Worm (Caenorhabditis elegans) whole organism, young adult: ENCODE results near the gene F35H12.1.

ENCODE experiments used
- B0035.1 ChIP-seq: sonication (generic microtip); optimal IDR thresholded peaks from 2 replicates; lab custom pipeline; 2016; ENCODE audit warnings: missing genetic modification characterization, mild to moderate bottlenecking, missing compliant biosample characterization, missing genotype, missing genetic modification reagents
- C06A6.2 ChIP-seq: fragments of 200-800 bp; sonication (Bioruptor generic); conservative IDR thresholded peaks from 2 replicates; pipeline ENCODE4 v1.3.6; 2022; ENCODE audit warnings: missing genetic modification characterization, missing compliant biosample characterization
- D2030.7 ChIP-seq: fragments of 200-800 bp; sonication (Bioruptor generic); IDR thresholded peaks from 2 replicates; pipeline ENCODE4 v1.3.6; 2022; ENCODE audit warnings: missing genetic modification reagents, missing genetic modification characterization, missing compliant biosample characterization
- F22D6.2 ChIP-seq: sonication (generic microtip); optimal IDR thresholded peaks from 2 replicates; lab custom pipeline; 2016; ENCODE audit warnings: mild to moderate bottlenecking, missing genetic modification characterization, missing compliant biosample characterization
- F37B4.10 ChIP-seq: fragments of 200-800 bp; sonication (Bioruptor generic); IDR thresholded peaks from 2 replicates; pipeline ENCODE4 v1.3.6; 2022; ENCODE audit warnings: missing genetic modification characterization, missing compliant biosample characterization
- F39B2.1 ChIP-seq: fragments of 200-800 bp; sonication (Bioruptor generic); IDR thresholded peaks from 2 replicates; pipeline ENCODE4 v1.3.6; 2022; ENCODE audit warnings: missing genetic modification reagents, missing genetic modification characterization, missing compliant biosample characterization
- F52B5.7 ChIP-seq: sonication (generic microtip); optimal IDR thresholded peaks from 2 replicates; lab custom pipeline; 2016; ENCODE audit warnings: mild to moderate bottlenecking, missing genetic modification characterization, missing compliant biosample characterization
- F55B11.4 ChIP-seq: sonication (generic microtip); optimal IDR thresholded peaks from 2 replicates; lab custom pipeline; 2016; ENCODE audit warnings: missing compliant biosample characterization, missing genetic modification characterization, borderline replicate concordance; ENCODE audit not compliant: insufficient read depth
- F57C9.4 ChIP-seq: sonication (generic microtip); optimal IDR thresholded peaks from 2 replicates; lab custom pipeline; 2017; ENCODE audit warnings: mild to moderate bottlenecking, missing genetic modification characterization, missing compliant biosample characterization
- K12H6.12 ChIP-seq: fragments of 200-800 bp; sonication (Bioruptor generic); optimal IDR thresholded peaks from 2 replicates; lab custom pipeline; 2018; ENCODE audit warnings: mild to moderate bottlenecking, missing genetic modification characterization, missing compliant biosample characterization
- T07F8.4 ChIP-seq: sonication (generic microtip); optimal IDR thresholded peaks from 2 replicates; lab custom pipeline; 2016; ENCODE audit warnings: mild to moderate bottlenecking, missing genetic modification characterization, moderate library complexity, missing compliant biosample characterization
- T26A5.8 ChIP-seq: sonication (generic microtip); optimal IDR thresholded peaks from 2 replicates; lab custom pipeline; 2016; ENCODE audit warnings: missing genetic modification characterization, missing compliant biosample characterization
- Y53F4B.3 ChIP-seq: fragments of 200-800 bp; sonication (Bioruptor generic); IDR thresholded peaks from 2 replicates; pipeline ENCODE4 v1.3.6; 2022; ENCODE audit warnings: missing genetic modification reagents, missing genetic modification characterization, missing compliant biosample characterization
- Y67H2A.10 ChIP-seq: fragments of 200-800 bp; sonication (Bioruptor generic); conservative IDR thresholded peaks from 2 replicates; pipeline ENCODE4 v1.3.6; 2022; ENCODE audit warnings: missing genetic modification reagents, missing genetic modification characterization, missing compliant biosample characterization
- aptf-3 ChIP-seq: fragments of 200-800 bp; sonication (Bioruptor generic); IDR thresholded peaks from 2 replicates; pipeline ENCODE4 v1.3.6; 2022; ENCODE audit warnings: missing genetic modification characterization, missing compliant biosample characterization
- attf-3 ChIP-seq: fragments of 200-800 bp; sonication (Bioruptor generic); conservative IDR thresholded peaks from 2 replicates; pipeline ENCODE4 v1.3.6; 2022; ENCODE audit warnings: missing genetic modification reagents, missing genetic modification characterization, missing compliant biosample characterization
- bed-1 ChIP-seq: fragments of 200-800 bp; sonication (Bioruptor generic); IDR thresholded peaks from 2 replicates; pipeline ENCODE4 v1.3.6; 2022; ENCODE audit warnings: missing genetic modification reagents, missing genetic modification characterization, missing compliant biosample characterization
- ccch-3 ChIP-seq: fragments of 200-800 bp; sonication (Bioruptor generic); optimal IDR thresholded peaks from 2 replicates; lab custom pipeline; 2018; ENCODE audit warnings: mild to moderate bottlenecking, missing genetic modification characterization, missing compliant biosample characterization
- ceh-100 ChIP-seq: fragments of 200-800 bp; sonication (Bioruptor generic); IDR thresholded peaks from 2 replicates; pipeline ENCODE4 v1.3.6; 2022; ENCODE audit warnings: missing genetic modification reagents, missing genetic modification characterization, missing compliant biosample characterization
- ceh-58 ChIP-seq: fragments of 200-800 bp; sonication (Bioruptor generic); IDR thresholded peaks from 2 replicates; pipeline ENCODE4 v1.3.6; 2022; ENCODE audit warnings: missing genetic modification characterization, missing compliant biosample characterization
- ceh-79 ChIP-seq: sonication (generic microtip); optimal IDR thresholded peaks from 2 replicates; lab custom pipeline; 2017; ENCODE audit warnings: mild to moderate bottlenecking, missing genetic modification characterization, missing compliant biosample characterization
- ceh-91 ChIP-seq: fragments of 200-800 bp; sonication (Bioruptor generic); IDR thresholded peaks from 2 replicates; pipeline ENCODE4 v1.3.6; 2022; ENCODE audit warnings: missing genetic modification reagents, missing genetic modification characterization, missing compliant biosample characterization
- chd-7 ChIP-seq: sonication (generic microtip); optimal IDR thresholded peaks from 2 replicates; lab custom pipeline; 2016; ENCODE audit warnings: mild to moderate bottlenecking, missing genetic modification characterization, moderate library complexity, missing compliant biosample characterization
- him-1 ChIP-seq: sonication (generic microtip); optimal IDR thresholded peaks from 2 replicates; lab custom pipeline; 2016; ENCODE audit warnings: missing genotype, missing genetic modification reagents, missing genetic modification characterization, missing compliant biosample characterization
- hmg-1.2 ChIP-seq: fragments of 200-800 bp; sonication (Bioruptor generic); IDR thresholded peaks from 2 replicates; pipeline ENCODE4 v1.3.6; 2022; ENCODE audit warnings: missing genetic modification reagents, missing genetic modification characterization, missing compliant biosample characterization
- hrde-1 ChIP-seq: sonication (generic microtip); optimal IDR thresholded peaks from 2 replicates; lab custom pipeline; 2016; ENCODE audit warnings: missing genetic modification characterization, mild to moderate bottlenecking, missing compliant biosample characterization, moderate library complexity, missing genotype, missing genetic modification reagents, borderline replicate concordance
- hsf-1 ChIP-seq: fragments of 200-800 bp; sonication (Bioruptor generic); IDR thresholded peaks from 2 replicates; pipeline ENCODE4 v1.3.6; 2022; ENCODE audit warnings: missing genetic modification reagents, missing genetic modification characterization, missing compliant biosample characterization
- lag-1 ChIP-seq: fragments of 200-800 bp; sonication (Bioruptor generic); IDR thresholded peaks from 2 replicates; pipeline ENCODE4 v1.3.6; 2022; ENCODE audit warnings: missing genetic modification reagents, missing genetic modification characterization, missing compliant biosample characterization
- let-526 ChIP-seq: fragments of 200-800 bp; sonication (Bioruptor generic); IDR thresholded peaks from 2 replicates; pipeline ENCODE4 v1.3.6; 2022; ENCODE audit warnings: missing genetic modification reagents, missing genetic modification characterization, missing compliant biosample characterization
- let-607 ChIP-seq, 2 experiments: fragments of 200-800 bp in 1 of 2; sonication (Bioruptor generic) in 1 of 2; sonication (generic microtip) in 1 of 2; optimal IDR thresholded peaks; 2 replicates each; lab custom pipeline; 2016 to 2018; ENCODE audit warnings: mild to moderate bottlenecking in 2 of 2, missing compliant biosample characterization in 2 of 2, missing genetic modification characterization in 2 of 2, moderate library complexity in 2 of 2, missing genotype in 1 of 2
- lin-40 ChIP-seq: sonication (generic microtip); optimal IDR thresholded peaks from 2 replicates; lab custom pipeline; 2016; ENCODE audit warnings: missing genetic modification characterization, mild to moderate bottlenecking, missing compliant biosample characterization, missing genotype, missing genetic modification reagents
- madf-10 ChIP-seq: sonication (generic microtip); optimal IDR thresholded peaks from 2 replicates; lab custom pipeline; 2016; ENCODE audit warnings: mild to moderate bottlenecking, missing genetic modification characterization, missing compliant biosample characterization
- madf-6 ChIP-seq: fragments of 200-800 bp; sonication (Bioruptor generic); IDR thresholded peaks from 2 replicates; pipeline ENCODE4 v1.3.6; 2022; ENCODE audit warnings: missing genetic modification reagents, missing genetic modification characterization, missing compliant biosample characterization
- madf-8 ChIP-seq: fragments of 200-800 bp; sonication (Bioruptor generic); conservative IDR thresholded peaks from 2 replicates; pipeline ENCODE4 v1.3.6; 2022; ENCODE audit warnings: missing genetic modification reagents, missing genetic modification characterization, missing compliant biosample characterization
- mes-4 ChIP-seq: sonication (generic microtip); optimal IDR thresholded peaks from 2 replicates; lab custom pipeline; 2016; ENCODE audit warnings: missing genotype, missing genetic modification characterization, missing compliant biosample characterization
- nfya-1 ChIP-seq: sonication (generic microtip); optimal IDR thresholded peaks from 2 replicates; lab custom pipeline; 2017; ENCODE audit warnings: antibody characterized with exemption, missing compliant biosample characterization, missing genetic modification characterization, borderline replicate concordance; ENCODE audit not compliant: insufficient read depth
- nfya-2 ChIP-seq: fragments of 200-800 bp; sonication (Bioruptor generic); IDR thresholded peaks from 2 replicates; pipeline ENCODE4 v1.3.6; 2022; ENCODE audit warnings: missing genetic modification reagents, missing genetic modification characterization, missing compliant biosample characterization
- nfyb-1 ChIP-seq: fragments of 200-800 bp; sonication (Bioruptor generic); IDR thresholded peaks from 2 replicates; pipeline ENCODE4 v1.3.6; 2022; ENCODE audit warnings: missing genetic modification reagents, missing genetic modification characterization, missing compliant biosample characterization
- nhr-120 ChIP-seq: fragments of 200-800 bp; sonication (Bioruptor generic); IDR thresholded peaks from 2 replicates; pipeline ENCODE4 v1.3.6; 2022; ENCODE audit warnings: missing genetic modification characterization, missing compliant biosample characterization
- nhr-179 ChIP-seq: sonication (generic microtip); optimal IDR thresholded peaks from 2 replicates; lab custom pipeline; 2016; ENCODE audit warnings: mild to moderate bottlenecking, missing genetic modification characterization, missing compliant biosample characterization
- pbrm-1 ChIP-seq: fragments of 200-800 bp; sonication (Bioruptor generic); IDR thresholded peaks from 2 replicates; pipeline ENCODE4 v1.3.6; 2022; ENCODE audit warnings: missing genetic modification reagents, missing genetic modification characterization, missing compliant biosample characterization
- pha-4 ChIP-seq: fragments of 150-350 bp; sonication (generic microtip); optimal IDR thresholded peaks from 2 replicates; lab custom pipeline; 2014; ENCODE audit warnings: missing biosample characterization, missing genetic modification reagents, missing genetic modification characterization
- rcor-1 ChIP-seq: fragments of 200-800 bp; sonication (Bioruptor generic); IDR thresholded peaks from 2 replicates; pipeline ENCODE4 v1.3.6; 2022; ENCODE audit warnings: missing genetic modification reagents, missing genetic modification characterization, missing compliant biosample characterization
- sdz-38 ChIP-seq: sonication (generic microtip); optimal IDR thresholded peaks from 2 replicates; lab custom pipeline; 2016; ENCODE audit warnings: missing genotype, missing genetic modification characterization, missing compliant biosample characterization
- sea-2 ChIP-seq: fragments of 200-800 bp; sonication (Bioruptor generic); IDR thresholded peaks from 2 replicates; pipeline ENCODE4 v1.3.6; 2022; ENCODE audit warnings: missing genetic modification characterization, missing compliant biosample characterization
- snpc-1.1 ChIP-seq: sonication (generic microtip); optimal IDR thresholded peaks from 2 replicates; lab custom pipeline; 2017; ENCODE audit warnings: missing genetic modification characterization, mild to moderate bottlenecking, missing compliant biosample characterization, antibody characterized with exemption, moderate library complexity, missing genotype, missing genetic modification reagents; ENCODE audit not compliant: insufficient read depth
- snpc-3.4 ChIP-seq: sonication (generic microtip); optimal IDR thresholded peaks from 2 replicates; lab custom pipeline; 2017; ENCODE audit warnings: missing genetic modification characterization, mild to moderate bottlenecking, missing compliant biosample characterization, antibody characterized with exemption, moderate library complexity, missing genotype, missing genetic modification reagents
- zim-3 ChIP-seq: sonication (generic microtip); optimal IDR thresholded peaks from 2 replicates; lab custom pipeline; 2017; ENCODE audit warnings: mild to moderate bottlenecking, missing genetic modification characterization, moderate library complexity, missing compliant biosample characterization
- ztf-25 ChIP-seq: fragments of 200-800 bp; sonication (Bioruptor generic); IDR thresholded peaks from 2 replicates; pipeline ENCODE4 v1.3.6; 2022; ENCODE audit warnings: missing genetic modification reagents, missing genetic modification characterization, missing compliant biosample characterization

The F35H12.1 gene

ce11 chrX:949466-949865 is 15.9 kb downstream of the F35H12.1 start (continued):
- TF ChIP-seq ceh-58: no peak
- TF ChIP-seq nfya-1 (tag; lab: Kevin White, UChicago): no peak
- no peak for TF ChIP-seq F57C9.4 (tag; lab: Kevin White, UChicago)
- TF ChIP-seq ceh-79 (tag; lab: Kevin White, UChicago): no peak
- no peak for TF ChIP-seq F22D6.2 (tag; lab: Kevin White, UChicago)
- no peak for TF ChIP-seq ccch-3 (GFP tag; lab: Kevin White, UChicago)
- no peak for TF ChIP-seq F52B5.7 (tag; lab: Kevin White, UChicago)
- peak; percentile 97 for TF ChIP-seq K12H6.12 (tag; lab: Kevin White, UChicago)
- TF ChIP-seq F39B2.1 (GFP tag; lab: Robert Waterston, UW): no peak
- TF ChIP-seq hsf-1: 0 out of 2 replicates have a peak, but pooled peaks have one; percentile 42
- TF ChIP-seq bed-1 (GFP tag; lab: Robert Waterston, UW): no peak
- TF ChIP-seq nfya-2: no peak
- TF ChIP-seq ceh-100: peak; percentile 43; the same call in 1 of the 2 replicates
- TF ChIP-seq T26A5.8: no peak
- no peak for TF ChIP-seq snpc-1.1
- no peak for TF ChIP-seq D2030.7 (GFP tag; lab: Robert Waterston, UW)
- TF ChIP-seq let-607 (tag; optimal IDR thresholded peaks at IDR 0.05; lab: Kevin White, UChicago): peak in 1 of 2 experiments; percentile 28
- no peak for TF ChIP-seq let-526
- TF ChIP-seq zim-3 (tag; lab: Kevin White, UChicago): no peak
- peak; percentile 71 for TF ChIP-seq madf-10 (tag; lab: Kevin White, UChicago)
- TF ChIP-seq Y67H2A.10: no peak
- TF ChIP-seq sea-2 (GFP tag; lab: Robert Waterston, UW): no peak
- TF ChIP-seq hrde-1 (tag; lab: Kevin White, UChicago): no peak
- no peak for TF ChIP-seq F55B11.4 (tag; lab: Kevin White, UChicago)
- no peak for TF ChIP-seq pha-4 (tag; lab: Kevin White, UChicago)
- no peak for TF ChIP-seq lag-1 (GFP tag; lab: Robert Waterston, UW)
- TF ChIP-seq chd-7: peak; percentile 59
- TF ChIP-seq pbrm-1 (GFP tag; lab: Robert Waterston, UW): peak; percentile 71
- no peak for TF ChIP-seq aptf-3 (GFP tag; lab: Robert Waterston, UW)
- peak; percentile 90 for TF ChIP-seq lin-40
- no peak for TF ChIP-seq snpc-3.4 (tag; lab: Kevin White, UChicago)
- no peak for TF ChIP-seq madf-8 (GFP tag; lab: Robert Waterston, UW)
- TF ChIP-seq nfyb-1 (GFP tag; lab: Robert Waterston, UW): peak; percentile 80
- no peak for TF ChIP-seq Y53F4B.3 (GFP tag; lab: Robert Waterston, UW)
- TF ChIP-seq C06A6.2 (GFP tag; lab: Robert Waterston, UW): peak; percentile 59
- TF ChIP-seq ztf-25 (GFP tag; lab: Robert Waterston, UW): no peak
- no peak for TF ChIP-seq mes-4 (tag; lab: Kevin White, UChicago)
- no peak for TF ChIP-seq ceh-91 (GFP tag; lab: Robert Waterston, UW)
- peak; percentile 68 for TF ChIP-seq rcor-1 (GFP tag; lab: Robert Waterston, UW)
- no peak for TF ChIP-seq sdz-38 (tag; lab: Kevin White, UChicago)
- TF ChIP-seq attf-3 (GFP tag; lab: Robert Waterston, UW): peak; percentile 63; the same call in 1 of the 2 replicates
- TF ChIP-seq him-1: no peak
- TF ChIP-seq T07F8.4 (tag; lab: Kevin White, UChicago): no peak
- TF ChIP-seq B0035.1 (tag; lab: Kevin White, UChicago): peak; percentile 63
- no peak for TF ChIP-seq nhr-120 (GFP tag; lab: Robert Waterston, UW)
- TF ChIP-seq madf-6 (GFP tag; lab: Robert Waterston, UW): no peak
- no peak for TF ChIP-seq nhr-179 (tag; lab: Kevin White, UChicago)
- no peak for TF ChIP-seq F37B4.10 (GFP tag; lab: Robert Waterston, UW)
- peak; percentile 61 for TF ChIP-seq hmg-1.2
